Fruit fly (Drosophila melanogaster): ENCODE data around the gene Bem46.

Bem46 gene

DNA sequence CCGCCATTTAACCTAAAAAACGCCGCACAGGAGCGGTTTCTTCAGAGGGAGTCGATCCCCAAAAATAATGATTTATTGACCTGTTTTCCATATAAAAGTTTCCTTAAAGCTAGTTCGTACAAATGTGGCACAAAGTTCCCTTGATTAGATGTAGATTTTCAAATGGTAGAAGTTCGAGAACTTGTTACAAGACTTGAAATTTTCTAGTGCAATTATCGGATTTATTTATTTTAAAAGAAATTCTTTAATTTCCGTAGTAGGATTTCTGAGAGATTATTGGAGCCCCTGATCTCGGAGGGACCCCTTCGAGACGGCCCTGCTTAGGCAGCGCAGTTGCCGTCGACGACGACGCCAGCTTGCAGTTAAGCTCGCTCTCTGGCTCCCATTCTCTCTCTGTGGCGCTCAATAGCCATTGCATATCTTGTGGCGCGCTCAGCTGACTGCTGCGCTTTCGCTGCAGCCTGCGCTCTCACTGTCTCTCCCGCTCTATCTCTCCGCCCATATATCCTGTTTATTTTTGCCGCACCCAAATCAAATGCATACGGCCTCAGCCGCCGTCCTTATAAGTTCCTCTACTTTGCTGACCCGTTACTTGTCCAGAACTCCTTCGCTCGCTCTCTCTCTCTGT is 30.3 kb upstream of the Bem46 start:
- TF ChIP-seq Pif1B (GFP tag; optimal IDR thresholded peaks at IDR 0.05) = peak; percentile 82
- TF ChIP-seq fd96Ca (GFP tag; IDR thresholded peaks at IDR 0.05) = peak; percentile 85
- TF ChIP-seq CG10348 (GFP tag; IDR thresholded peaks at IDR 0.05) = peak; percentile 77
- TF ChIP-seq CG8159 (tag; optimal IDR thresholded peaks at IDR 0.05) = peak; percentile 93
- TF ChIP-seq Pif1A (GFP tag; optimal IDR thresholded peaks at IDR 0.05) = peak; percentile 89
- TF ChIP-seq rn (GFP tag; IDR thresholded peaks at IDR 0.05) = peak; percentile 77
- peak; percentile 48 for TF ChIP-seq CG13204 (GFP tag; optimal IDR thresholded peaks at IDR 0.05)
- TF ChIP-seq EcR (GFP tag; optimal IDR thresholded peaks at IDR 0.05) = no peak
- TF ChIP-seq Snoo (tag; optimal IDR thresholded peaks at IDR 0.05) = peak; percentile 94
- peak; percentile 86 for TF ChIP-seq CG4496 (GFP tag; IDR thresholded peaks at IDR 0.05)
- TF ChIP-seq gl (tag; optimal IDR thresholded peaks at IDR 0.05) = peak; percentile 14
- TF ChIP-seq CG17806 (tag; optimal IDR thresholded peaks at IDR 0.05) = peak; percentile 84
- peak; percentile 83 for TF ChIP-seq CG32121 (GFP tag; IDR thresholded peaks at IDR 0.05)
- peak; percentile 91 for TF ChIP-seq CG15710 (tag; optimal IDR thresholded peaks at IDR 0.05)
- TF ChIP-seq CG34367 (tag; optimal IDR thresholded peaks at IDR 0.05) = peak; percentile 74
- peak; percentile 87 for TF ChIP-seq CG9948 (tag; optimal IDR thresholded peaks at IDR 0.05)
- TF ChIP-seq CG8301 (tag; optimal IDR thresholded peaks at IDR 0.05) = peak; percentile 80
- peak; percentile 92 for TF ChIP-seq CG14655 (GFP tag; optimal IDR thresholded peaks at IDR 0.05)
- peak; percentile 34 for TF ChIP-seq D1 (tag; optimal IDR thresholded peaks at IDR 0.05)
- peak; percentile 80 for TF ChIP-seq Ets98B (GFP tag; IDR thresholded peaks at IDR 0.05)
- TF ChIP-seq CG12605 (GFP tag; IDR thresholded peaks at IDR 0.05) = peak; percentile 54

dm6 chr2L:2958858-2959257 is 29.1 kb upstream of the Bem46 start:
- TF ChIP-seq CG8301 (tag; optimal IDR thresholded peaks at IDR 0.05) = no peak
- no peak for TF ChIP-seq CG15710 (tag; optimal IDR thresholded peaks at IDR 0.05)
- TF ChIP-seq CG4496 (GFP tag; IDR thresholded peaks at IDR 0.05) = no peak; the same call in 2 of the 3 replicates
- no peak for TF ChIP-seq CG12605 (GFP tag; IDR thresholded peaks at IDR 0.05)
- no peak for TF ChIP-seq Pif1A (GFP tag; optimal IDR thresholded peaks at IDR 0.05)
- no peak for TF ChIP-seq CG14655 (GFP tag; optimal IDR thresholded peaks at IDR 0.05)
- no peak for TF ChIP-seq fd96Ca (GFP tag; IDR thresholded peaks at IDR 0.05)
- TF ChIP-seq CG32121 (GFP tag; IDR thresholded peaks at IDR 0.05) = no peak
- TF ChIP-seq CG17806 (tag; optimal IDR thresholded peaks at IDR 0.05) = no peak
- no peak for TF ChIP-seq CG10348 (GFP tag; IDR thresholded peaks at IDR 0.05)
- TF ChIP-seq CG8159 (tag; optimal IDR thresholded peaks at IDR 0.05) = no peak

DNA sequence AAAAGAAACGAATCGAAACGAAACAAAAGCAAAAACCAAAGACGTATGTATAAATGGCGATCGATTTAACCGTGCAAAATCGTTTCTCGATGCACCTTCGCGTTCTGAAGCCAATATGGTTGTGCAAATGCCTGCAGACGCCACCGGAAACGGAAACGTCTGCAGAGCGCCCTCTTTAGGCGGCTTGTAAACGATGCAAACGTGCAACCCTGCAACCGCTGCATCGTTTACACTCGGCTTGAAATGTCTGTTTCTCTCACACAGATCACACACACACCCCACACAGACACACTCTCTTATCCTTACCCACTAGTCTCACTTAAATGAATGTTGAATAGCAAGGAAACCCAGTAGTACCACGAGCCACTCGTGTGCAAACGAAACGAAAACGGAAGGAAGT is 21.0 kb upstream of the Bem46 start:
- TF ChIP-seq CG13204 (GFP tag; optimal IDR thresholded peaks at IDR 0.05) (no peak), CG4496 (GFP tag; IDR thresholded peaks at IDR 0.05) (no peak), CG10348 (GFP tag; IDR thresholded peaks at IDR 0.05) (no peak), Pif1A (GFP tag; optimal IDR thresholded peaks at IDR 0.05) (no peak), CG8301 (tag; optimal IDR thresholded peaks at IDR 0.05) (no peak)

DNA sequence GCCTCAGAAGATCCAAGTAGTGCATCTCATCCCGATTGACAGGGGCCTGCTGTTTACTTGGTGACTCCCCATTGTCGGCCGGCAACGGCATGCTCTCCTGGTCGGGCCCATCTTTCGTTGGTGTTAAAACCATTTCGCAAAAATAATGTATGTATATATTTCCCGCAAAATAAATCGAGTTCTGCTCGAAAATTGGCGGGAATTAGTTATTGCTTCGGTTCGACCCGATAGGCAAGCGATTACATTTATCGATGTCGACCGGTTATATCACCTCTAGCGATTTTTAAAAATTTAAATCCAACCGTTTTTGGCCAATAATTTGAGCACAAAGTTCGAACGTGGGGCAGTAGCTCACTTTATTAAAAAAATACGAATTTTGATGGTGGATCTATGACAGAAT is 18.5 kb upstream of the Bem46 start, which contains the start of gene Ts:
Gene Ts, minus strand, starts transcription at position 201 of the 400 bp plus-strand sequence.
- TF ChIP-seq CG15710 (tag; optimal IDR thresholded peaks at IDR 0.05) = no peak
- TF ChIP-seq CG14655 (GFP tag; optimal IDR thresholded peaks at IDR 0.05) = no peak
- no peak for TF ChIP-seq CG34367 (tag; optimal IDR thresholded peaks at IDR 0.05)
- TF ChIP-seq CG32121 (GFP tag; IDR thresholded peaks at IDR 0.05) = no peak
- TF ChIP-seq D1 (tag; optimal IDR thresholded peaks at IDR 0.05) = no peak
- no peak for TF ChIP-seq CG8159 (tag; optimal IDR thresholded peaks at IDR 0.05)
- TF ChIP-seq CG17806 (tag; optimal IDR thresholded peaks at IDR 0.05) = no peak
- TF ChIP-seq Pif1A (GFP tag; optimal IDR thresholded peaks at IDR 0.05) = no peak
- no peak for TF ChIP-seq CG9948 (tag; optimal IDR thresholded peaks at IDR 0.05)
- TF ChIP-seq Pif1B (GFP tag; optimal IDR thresholded peaks at IDR 0.05) = no peak
- no peak for TF ChIP-seq CG10348 (GFP tag; IDR thresholded peaks at IDR 0.05)

DNA sequence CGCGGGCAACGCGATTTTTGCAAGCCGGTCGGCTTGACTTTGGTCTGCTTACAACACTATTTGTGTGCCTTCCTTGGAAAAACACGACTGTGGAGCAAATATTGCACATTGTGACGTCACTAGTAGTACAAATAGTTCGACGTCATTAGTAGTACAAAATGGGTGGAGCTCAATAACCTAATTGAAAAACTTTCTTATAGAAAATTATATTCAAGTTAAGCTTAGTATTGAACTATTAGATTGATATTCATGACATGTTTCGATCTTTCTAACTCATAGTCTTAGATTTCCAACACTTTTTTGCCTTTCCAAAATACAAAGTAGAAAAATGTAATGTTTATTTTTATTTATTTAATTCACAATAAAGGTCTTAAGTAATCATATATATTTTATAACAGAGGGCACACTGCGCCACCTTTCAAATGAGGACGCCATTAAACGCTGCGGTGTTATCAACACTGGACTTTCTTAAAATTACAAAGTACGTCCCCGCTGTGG is 15.4 kb upstream of the Bem46 start, which contains the start of the genes Rrp1 and gammaTub23C:
Gene Rrp1, minus strand, starts transcription at position 70 of the 498 bp plus-strand sequence.
Gene gammaTub23C, plus strand, starts transcription at position 453 of the 498 bp plus-strand sequence.
- TF ChIP-seq Ets98B (GFP tag; IDR thresholded peaks at IDR 0.05) (peak; percentile 67), CG10348 (GFP tag; IDR thresholded peaks at IDR 0.05) (peak; percentile 59; the same call in 1 of the 2 replicates), CG15710 (tag; optimal IDR thresholded peaks at IDR 0.05) (peak; percentile 87), CG17806 (tag; optimal IDR thresholded peaks at IDR 0.05) (peak; percentile 80), CG9948 (tag; optimal IDR thresholded peaks at IDR 0.05) (peak; percentile 89), CG14655 (GFP tag; optimal IDR thresholded peaks at IDR 0.05) (peak; percentile 94), CG4496 (GFP tag; IDR thresholded peaks at IDR 0.05) (peak; percentile 82), D1 (tag; optimal IDR thresholded peaks at IDR 0.05) (no peak), CG8159 (tag; optimal IDR thresholded peaks at IDR 0.05) (peak; percentile 92), gl (tag; optimal IDR thresholded peaks at IDR 0.05) (peak; percentile 33), Pif1B (GFP tag; optimal IDR thresholded peaks at IDR 0.05) (no peak), CG32121 (GFP tag; IDR thresholded peaks at IDR 0.05) (peak; percentile 80; the same call in 1 of the 2 replicates), EcR (GFP tag; optimal IDR thresholded peaks at IDR 0.05) (no peak), fd96Ca (GFP tag; IDR thresholded peaks at IDR 0.05) (peak; percentile 69; the same call in 2 of the 3 replicates), CG12605 (GFP tag; IDR thresholded peaks at IDR 0.05) (0 out of 2 replicates have a peak, but pooled peaks have one; percentile 53), rn (GFP tag; IDR thresholded peaks at IDR 0.05) (peak; percentile 60; the same call in 1 of the 2 replicates), CG8301 (tag; optimal IDR thresholded peaks at IDR 0.05) (peak; percentile 86), CG34367 (tag; optimal IDR thresholded peaks at IDR 0.05) (peak; percentile 80), CG13204 (GFP tag; optimal IDR thresholded peaks at IDR 0.05) (no peak), Pif1A (GFP tag; optimal IDR thresholded peaks at IDR 0.05) (no peak), Snoo (tag; optimal IDR thresholded peaks at IDR 0.05) (peak; percentile 90)
